Worm (Caenorhabditis elegans): ENCODE data around the gene C38H2.2.

ce11 chrIII:10396891-10397502, 15.4 kb downstream of the C38H2.2 start:
- TF ChIP-seq flt-1 (GFP tag; IDR thresholded peaks at IDR 0.05) (no peak), ztf-23 (GFP tag; IDR thresholded peaks at IDR 0.05) (no peak), med-1 (GFP tag; optimal IDR thresholded peaks at IDR 0.05; ENCODE audit: insufficient read depth) (no peak), tab-1 (GFP tag; IDR thresholded peaks at IDR 0.05) (no peak)

Data from whole organism, midembryonic.